Worm (Caenorhabditis elegans): ENCODE results near the gene C04B4.5.

DNA sequence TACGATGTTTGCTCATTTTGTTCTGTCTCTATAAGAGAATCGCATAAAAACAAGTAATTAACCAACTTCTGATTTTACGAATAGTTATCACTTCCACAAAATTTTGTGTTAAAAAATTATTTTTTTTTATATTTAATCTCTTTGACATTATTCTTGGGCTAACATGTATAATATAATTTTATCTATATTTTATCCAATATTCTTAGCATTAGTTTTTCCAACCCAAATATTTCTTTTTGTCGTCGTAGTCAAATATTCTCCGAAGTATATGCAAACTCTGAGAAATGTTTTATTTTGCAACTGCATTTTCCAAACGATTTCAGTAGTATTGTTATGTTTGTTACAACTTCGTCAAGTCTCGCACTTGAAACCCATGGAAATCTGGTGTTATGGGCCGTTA, 45.3 kb upstream of the C04B4.5 start, which contains the start of gene srd-47:
- TF ChIP-seq ceh-36 (tag; optimal IDR thresholded peaks at IDR 0.05) (no peak), scrt-1 (GFP tag; IDR thresholded peaks at IDR 0.05) (no peak), pes-1 (GFP tag; IDR thresholded peaks at IDR 0.05) (no peak), tbx-11 (GFP tag; IDR thresholded peaks at IDR 0.05) (no peak), ama-1 (optimal IDR thresholded peaks at IDR 0.05) (no peak), ets-7 (tag; optimal IDR thresholded peaks at IDR 0.05) (no peak), hnd-1 (tag; optimal IDR thresholded peaks at IDR 0.05) (no peak), B0310.2 (tag; optimal IDR thresholded peaks at IDR 0.05) (no peak), ceh-13 (GFP tag; optimal IDR thresholded peaks at IDR 0.05) (no peak), sea-1 (GFP tag; conservative IDR thresholded peaks at IDR 0.05) (no peak), tbx-37 (GFP tag; conservative IDR thresholded peaks at IDR 0.05) (no peak), hmbx-1 (tag; optimal IDR thresholded peaks at IDR 0.05) (no peak), F13C5.2 (tag; optimal IDR thresholded peaks at IDR 0.05) (no peak)

Measured in whole organism, early embryonic.